Fruit fly (Drosophila melanogaster) whole organism, embryonic: Measurements from ENCODE around the gene CG13407.

Experiments
- Abd-B ChIP-seq: fragments of 200-800 bp; sonication (Bioruptor generic); optimal IDR thresholded peaks from 2 replicates; lab custom pipeline; 2018; ENCODE audit warnings: missing biosample characterization, mild to moderate bottlenecking, missing genetic modification characterization, moderate library complexity
- CG11504 ChIP-seq: fragments of 200-800 bp; sonication (Bioruptor generic); optimal IDR thresholded peaks from 3 replicates; lab custom pipeline; 2019; ENCODE audit warnings: missing biosample characterization, mild to moderate bottlenecking, missing genetic modification characterization, moderate library complexity
- CG11723 ChIP-seq: fragments of 200-800 bp; sonication (Bioruptor generic); optimal IDR thresholded peaks from 2 replicates; lab custom pipeline; 2017; ENCODE audit warnings: missing biosample characterization, mild to moderate bottlenecking, missing genetic modification characterization
- CG12155 ChIP-seq: fragments of 200-800 bp; sonication (Bioruptor generic); optimal IDR thresholded peaks from 3 replicates; lab custom pipeline; 2016; ENCODE audit warnings: missing biosample characterization, missing genetic modification characterization
- CG12659 ChIP-seq: fragments of 200-800 bp; sonication (Bioruptor generic); optimal IDR thresholded peaks from 3 replicates; lab custom pipeline; 2017; ENCODE audit warnings: mild to moderate bottlenecking, missing biosample characterization, missing genetic modification reagents, missing genetic modification characterization
- CG14050 ChIP-seq: fragments of 200-800 bp; sonication (Bioruptor generic); IDR thresholded peaks from 3 replicates; pipeline ENCODE4 v1.3.6; 2022; ENCODE audit warnings: missing biosample characterization, missing genetic modification characterization
- CG15479 ChIP-seq: fragments of 200-800 bp; sonication (Bioruptor generic); optimal IDR thresholded peaks from 3 replicates; lab custom pipeline; 2019; ENCODE audit warnings: missing biosample characterization, mild to moderate bottlenecking, missing genetic modification characterization, moderate library complexity
- CG17385 ChIP-seq: fragments of 200-800 bp; sonication (Bioruptor generic); optimal IDR thresholded peaks from 3 replicates; lab custom pipeline; 2018; ENCODE audit warnings: missing biosample characterization, mild to moderate bottlenecking, missing genetic modification characterization
- CG18011 ChIP-seq: fragments of 200-800 bp; sonication (Bioruptor generic); optimal IDR thresholded peaks from 2 replicates; lab custom pipeline; 2017; ENCODE audit warnings: missing biosample characterization, missing genetic modification characterization, mild to moderate bottlenecking, moderate library complexity, missing genotype
- CG30403 ChIP-seq: fragments of 200-800 bp; sonication (Bioruptor generic); optimal IDR thresholded peaks from 3 replicates; lab custom pipeline; 2016; ENCODE audit warnings: missing biosample characterization, missing genetic modification characterization
- CG32767 ChIP-seq: fragments of 200-800 bp; sonication (Bioruptor generic); IDR thresholded peaks from 2 replicates; pipeline ENCODE4 v1.3.6; 2022; ENCODE audit warnings: missing biosample characterization, missing genetic modification characterization
- CG34376 ChIP-seq: fragments of 200-800 bp; sonication (Bioruptor generic); optimal IDR thresholded peaks from 2 replicates; lab custom pipeline; 2018; ENCODE audit warnings: missing biosample characterization, mild to moderate bottlenecking, missing genetic modification characterization
- CG4360 ChIP-seq: fragments of 200-800 bp; sonication (Bioruptor generic); IDR thresholded peaks from 2 replicates; pipeline ENCODE4 v1.3.6; 2022; ENCODE audit warnings: missing biosample characterization, missing genetic modification characterization
- CG4854 ChIP-seq: fragments of 200-800 bp; sonication (Bioruptor generic); optimal IDR thresholded peaks from 2 replicates; lab custom pipeline; 2016; ENCODE audit warnings: missing biosample characterization, missing genetic modification characterization, inconsistent platforms
- CG7928 ChIP-seq: fragments of 200-800 bp; sonication (Bioruptor generic); optimal IDR thresholded peaks from 2 replicates; lab custom pipeline; 2017; ENCODE audit warnings: missing biosample characterization, mild to moderate bottlenecking, missing genetic modification characterization
- CG8281 ChIP-seq: fragments of 200-800 bp; sonication (Bioruptor generic); optimal IDR thresholded peaks from 2 replicates; lab custom pipeline; 2018; ENCODE audit warnings: missing biosample characterization, mild to moderate bottlenecking, missing genetic modification characterization, moderate library complexity
- CG8388 ChIP-seq: fragments of 200-800 bp; sonication (Bioruptor generic); optimal IDR thresholded peaks from 2 replicates; lab custom pipeline; 2019; ENCODE audit warnings: missing biosample characterization, mild to moderate bottlenecking, missing genetic modification characterization, moderate library complexity
- CG9609 ChIP-seq: fragments of 200-800 bp; sonication (Bioruptor generic); optimal IDR thresholded peaks from 3 replicates; lab custom pipeline; 2016; ENCODE audit warnings: missing biosample characterization, missing genetic modification characterization
- CG9797 ChIP-seq: fragments of 200-800 bp; sonication (Bioruptor generic); optimal IDR thresholded peaks from 3 replicates; lab custom pipeline; 2018; ENCODE audit warnings: missing biosample characterization, mild to moderate bottlenecking, missing genetic modification characterization
- CG9817 ChIP-seq: fragments of 200-800 bp; sonication (Bioruptor generic); optimal IDR thresholded peaks from 2 replicates; lab custom pipeline; 2018; ENCODE audit warnings: missing biosample characterization, mild to moderate bottlenecking, missing genetic modification characterization, moderate library complexity
- Dip3 ChIP-seq: fragments of 200-800 bp; sonication (Bioruptor generic); optimal IDR thresholded peaks from 3 replicates; lab custom pipeline; 2016; ENCODE audit warnings: missing biosample characterization, missing genetic modification characterization
- Doc3 ChIP-seq: fragments of 200-800 bp; sonication (Bioruptor generic); IDR thresholded peaks from 3 replicates; pipeline ENCODE4 v1.3.6; 2022; ENCODE audit warnings: missing biosample characterization, missing genetic modification characterization; ENCODE audit not compliant: partially characterized antibody
- Gug ChIP-seq: fragments of 200-800 bp; sonication (Bioruptor generic); IDR thresholded peaks from 4 replicates; pipeline ENCODE4 v1.3.6; 2022; ENCODE audit warnings: missing biosample characterization, missing genetic modification characterization
- Nf-YA ChIP-seq: fragments of 200-800 bp; sonication (Bioruptor generic); IDR thresholded peaks from 2 replicates; pipeline ENCODE4 v1.3.6; 2022; ENCODE audit warnings: missing biosample characterization, missing genetic modification characterization
- Oli ChIP-seq: fragments of 200-800 bp; sonication (Bioruptor generic); optimal IDR thresholded peaks from 2 replicates; lab custom pipeline; 2018; ENCODE audit warnings: missing biosample characterization, mild to moderate bottlenecking, missing genetic modification characterization, moderate library complexity
- Sox100B ChIP-seq: fragments of 200-800 bp; sonication (Bioruptor generic); optimal IDR thresholded peaks from 3 replicates; lab custom pipeline; 2018; ENCODE audit warnings: missing biosample characterization, mild to moderate bottlenecking, missing genetic modification characterization
- Sox102F ChIP-seq: fragments of 200-800 bp; sonication (Bioruptor generic); optimal IDR thresholded peaks from 2 replicates; lab custom pipeline; 2018; ENCODE audit warnings: missing biosample characterization, mild to moderate bottlenecking, missing genetic modification characterization, moderate library complexity
- Taf1 ChIP-seq: fragments of 200-800 bp; sonication (Bioruptor generic); IDR thresholded peaks from 2 replicates; pipeline ENCODE4 v1.3.6; 2022; ENCODE audit warnings: missing biosample characterization, missing genetic modification characterization
- Vsx1 ChIP-seq: fragments of 200-800 bp; sonication (Bioruptor generic); optimal IDR thresholded peaks from 2 replicates; lab custom pipeline; 2017; ENCODE audit warnings: missing biosample characterization, mild to moderate bottlenecking, missing genetic modification characterization, missing genetic modification reagents
- bsh ChIP-seq, 2 experiments: fragments of 200-800 bp; sonication (Bioruptor generic); optimal IDR thresholded peaks; 2 replicates each; lab custom pipeline; 2017 to 2018; ENCODE audit warnings: mild to moderate bottlenecking in 2 of 2, missing biosample characterization in 2 of 2, missing genetic modification characterization in 2 of 2, moderate library complexity in 1 of 2
- chif ChIP-seq, 2 experiments: fragments of 200-800 bp; sonication (Bioruptor generic); optimal IDR thresholded peaks; 3 replicates each; lab custom pipeline; 2016; ENCODE audit warnings: missing biosample characterization in 2 of 2, missing genetic modification characterization in 2 of 2
- crol ChIP-seq: fragments of 200-800 bp; sonication (Bioruptor generic); IDR thresholded peaks from 2 replicates; pipeline ENCODE4 v1.3.6; 2022; ENCODE audit warnings: missing biosample characterization, missing genetic modification characterization
- dan ChIP-seq: fragments of 200-800 bp; sonication (Bioruptor generic); IDR thresholded peaks from 2 replicates; pipeline ENCODE4 v1.3.6; 2022; ENCODE audit warnings: missing biosample characterization, missing genetic modification characterization
- dpn ChIP-seq, 2 experiments: fragments of 200-800 bp; sonication (Bioruptor generic); optimal IDR thresholded peaks; 3 replicates each; lab custom pipeline; 2016; ENCODE audit warnings: missing biosample characterization in 2 of 2, missing genetic modification characterization in 2 of 2
- gcm2 ChIP-seq: fragments of 200-800 bp; sonication (Bioruptor generic); optimal IDR thresholded peaks from 2 replicates; lab custom pipeline; 2016; ENCODE audit warnings: missing biosample characterization, missing genetic modification characterization
- grau ChIP-seq: fragments of 200-800 bp; optimal IDR thresholded peaks from 3 replicates; lab custom pipeline; 2019; ENCODE audit warnings: missing biosample characterization, mild to moderate bottlenecking, missing genetic modification characterization, moderate library complexity
- ham ChIP-seq: fragments of 200-800 bp; sonication (Bioruptor generic); IDR thresholded peaks from 2 replicates; pipeline ENCODE4 v1.3.6; 2022; ENCODE audit warnings: missing biosample characterization, missing genetic modification characterization
- kni ChIP-seq: fragments of 200-800 bp; sonication (Bioruptor generic); optimal IDR thresholded peaks from 3 replicates; lab custom pipeline; 2017; ENCODE audit warnings: mild to moderate bottlenecking, missing biosample characterization, missing genetic modification reagents, missing genetic modification characterization
- nerfin-1 ChIP-seq: fragments of 200-800 bp; sonication (Bioruptor generic); optimal IDR thresholded peaks from 3 replicates; lab custom pipeline; 2019; ENCODE audit warnings: missing biosample characterization, mild to moderate bottlenecking, missing genetic modification characterization, moderate library complexity
- pan ChIP-seq, 4 experiments: fragments of >200 bp in 3 of 4; fragments of 200-800 bp in 1 of 4; sonication (Bioruptor generic) in 1 of 4; optimal IDR thresholded peaks in 3 of 4; IDR thresholded peaks in 1 of 4; 2 replicates each; pipeline versions ENCODE4 v1.3.6 to Lab custom; 2017 to 2022; ENCODE audit warnings: missing biosample characterization in 2 of 4, missing genetic modification characterization in 2 of 4, mixed read lengths in 1 of 4
- psq ChIP-seq: fragments of 200-800 bp; sonication (Bioruptor generic); optimal IDR thresholded peaks from 2 replicates; lab custom pipeline; 2017; ENCODE audit warnings: missing biosample characterization, missing genetic modification characterization
- sens ChIP-seq: fragments of 200-800 bp; sonication (Bioruptor generic); peaks from one replicate; lab custom pipeline; 2016; ENCODE audit warnings: missing biosample characterization, missing genetic modification characterization
- seq ChIP-seq: fragments of 200-800 bp; sonication (Bioruptor generic); IDR thresholded peaks from 2 replicates; pipeline ENCODE4 v1.3.6; 2022; ENCODE audit warnings: missing biosample characterization, missing genetic modification characterization
- sima ChIP-seq: fragments of 200-800 bp; sonication (Bioruptor generic); optimal IDR thresholded peaks from 2 replicates; lab custom pipeline; 2016; ENCODE audit warnings: missing biosample characterization, missing genetic modification characterization
- sug ChIP-seq: fragments of 200-800 bp; optimal IDR thresholded peaks from 2 replicates; lab custom pipeline; 2019; ENCODE audit warnings: missing biosample characterization, mild to moderate bottlenecking, missing genetic modification characterization, moderate library complexity
- tgo ChIP-seq: fragments of 200-800 bp; sonication (Bioruptor generic); IDR thresholded peaks from 3 replicates; pipeline ENCODE4 v1.3.6; 2022; ENCODE audit warnings: missing biosample characterization, missing genetic modification characterization
- twi ChIP-seq: fragments of 200-800 bp; optimal IDR thresholded peaks from 2 replicates; lab custom pipeline; 2019; ENCODE audit warnings: missing biosample characterization, mild to moderate bottlenecking, missing genetic modification characterization, moderate library complexity
- z ChIP-seq: fragments of 200-800 bp; sonication (Bioruptor generic); IDR thresholded peaks from 3 replicates; pipeline ENCODE4 v1.3.6; 2022; ENCODE audit warnings: missing biosample characterization, missing genetic modification characterization
- zfh2 ChIP-seq: fragments of 200-800 bp; sonication (Bioruptor generic); optimal IDR thresholded peaks from 2 replicates; lab custom pipeline; 2016; ENCODE audit warnings: missing biosample characterization, missing genetic modification characterization

The CG13407 gene

DNA sequence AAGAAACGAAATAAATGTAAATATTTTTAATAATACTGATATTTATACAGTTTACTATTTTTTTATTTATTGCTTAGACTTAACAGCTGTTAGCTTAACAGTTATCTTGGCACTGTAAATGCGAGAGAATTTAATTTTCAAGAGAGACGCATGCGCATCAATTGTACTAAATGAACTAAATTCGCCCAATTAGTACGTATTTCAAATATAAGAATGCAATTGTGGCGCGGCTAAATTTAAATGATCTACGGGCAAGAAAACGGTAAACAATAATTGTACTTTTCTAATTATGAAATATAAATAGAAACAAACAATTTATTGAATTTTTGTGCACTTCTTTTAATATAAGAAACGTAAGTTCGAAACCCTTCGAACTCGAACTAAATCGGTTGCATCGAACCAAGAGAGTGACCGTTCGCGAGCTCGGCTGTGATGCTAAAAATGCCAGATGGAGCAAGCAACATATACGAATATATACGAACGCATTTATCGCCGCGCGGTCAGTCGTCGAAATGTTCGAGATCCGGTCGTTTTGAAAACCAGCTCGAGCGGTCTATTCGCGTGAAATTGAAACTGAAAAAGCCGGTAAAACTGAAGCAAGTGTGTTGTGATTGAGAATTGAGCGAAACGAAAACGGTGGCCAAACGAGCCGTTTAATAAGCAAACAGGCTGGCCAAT, 30.3 kb downstream of the CG13407 start, which contains the start of gene SKIP (continued):
- TF ChIP-seq bsh (GFP tag; optimal IDR thresholded peaks at IDR 0.05; lab: Kevin White, UChicago) (peak in 1 of 2 experiments; percentile 29), CG4360 (peak; percentile 65; the same call in 1 of the 2 replicates), CG15479 (GFP tag; lab: Kevin White, UChicago) (no peak), CG12155 (no peak), chif (GFP tag; optimal IDR thresholded peaks at IDR 0.05; lab: Kevin White, UChicago) (peak in 1 of 2 experiments; percentile 5), Taf1 (GFP tag; lab: Robert Waterston, UW) (no peak), psq (GFP tag; lab: Kevin White, UChicago) (no peak), kni (GFP tag; lab: Kevin White, UChicago) (peak; percentile 49), Sox100B (GFP tag; lab: Kevin White, UChicago) (no peak), dpn (GFP tag; optimal IDR thresholded peaks at IDR 0.05; lab: Kevin White, UChicago) (peak in 1 of 2 experiments; percentile 25), CG8281 (tag; lab: Kevin White, UChicago) (peak; percentile 4), CG34376 (GFP tag; lab: Kevin White, UChicago) (peak; percentile 14), pan (optimal IDR thresholded peaks at IDR 0.05; lab: Kevin White, UChicago) (no peak), pan (GFP tag; optimal IDR thresholded peaks at IDR 0.05 in 1 of 2, IDR thresholded peaks at IDR 0.05 in 1 of 2) (no peak), CG8388 (GFP tag; lab: Kevin White, UChicago) (peak; percentile 11), seq (GFP tag; lab: Robert Waterston, UW) (no peak), CG14050 (GFP tag; lab: Robert Waterston, UW) (0 out of 3 replicates have a peak, but pooled peaks have one; percentile 9), Gug (peak; percentile 39; the same call in 1 of the 4 replicates), zfh2 (no peak), sens (peak; percentile 89), Vsx1 (GFP tag; lab: Kevin White, UChicago) (peak; percentile 34), CG11723 (GFP tag; lab: Kevin White, UChicago) (no peak), tgo (no peak), CG9797 (GFP tag; lab: Kevin White, UChicago) (peak; percentile 64), CG17385 (GFP tag; lab: Kevin White, UChicago) (peak; percentile 37), z (GFP tag; lab: Robert Waterston, UW) (peak; percentile 46; the same call in 2 of the 3 replicates), nerfin-1 (tag; lab: Kevin White, UChicago) (no peak), sug (peak; percentile 34), CG9817 (no peak), CG32767 (GFP tag; lab: Robert Waterston, UW) (no peak), Doc3 (GFP tag; lab: Robert Waterston, UW) (no peak), Abd-B (no peak), Nf-YA (GFP tag; lab: Robert Waterston, UW) (no peak), CG4854 (GFP tag; lab: Kevin White, UChicago) (peak; percentile 25), dan (GFP tag; lab: Robert Waterston, UW) (no peak), CG30403 (GFP tag; lab: Kevin White, UChicago) (no peak), CG9609 (no peak), ham (no peak), gcm2 (GFP tag; lab: Kevin White, UChicago) (no peak), CG18011 (GFP tag; lab: Kevin White, UChicago) (no peak), twi (tag; lab: Kevin White, UChicago) (peak; percentile 11), Dip3 (GFP tag; lab: Kevin White, UChicago) (no peak), CG7928 (GFP tag; lab: Kevin White, UChicago) (no peak), Oli (tag; lab: Kevin White, UChicago) (no peak), CG11504 (tag; lab: Kevin White, UChicago) (peak; percentile 73), Sox102F (GFP tag; lab: Kevin White, UChicago) (no peak), grau (tag; lab: Kevin White, UChicago) (peak; percentile 11), crol (GFP tag; lab: Robert Waterston, UW) (no peak), sima (GFP tag; lab: Kevin White, UChicago) (no peak), CG12659 (GFP tag; lab: Kevin White, UChicago) (peak; percentile 49)
